Worm (Caenorhabditis elegans) whole organism, L2 larva: ENCODE results near the gene R07H5.16.

Experiments used
- egl-27 ChIP-seq: sonication (generic microtip); optimal IDR thresholded peaks from 3 replicates; lab custom pipeline; 2017; ENCODE audit warnings: missing biosample characterization, missing genetic modification reagents, missing genetic modification characterization
- nhr-77 ChIP-seq: fragments of 150-350 bp; optimal IDR thresholded peaks from 2 replicates; lab custom pipeline; 2014; ENCODE audit warnings: missing biosample characterization, missing genetic modification characterization
- unc-55 ChIP-seq: fragments of 150-350 bp; sonication (generic microtip); optimal IDR thresholded peaks from 3 replicates; lab custom pipeline; 2014; ENCODE audit warnings: missing biosample characterization, missing genetic modification reagents, missing genetic modification characterization

DNA sequence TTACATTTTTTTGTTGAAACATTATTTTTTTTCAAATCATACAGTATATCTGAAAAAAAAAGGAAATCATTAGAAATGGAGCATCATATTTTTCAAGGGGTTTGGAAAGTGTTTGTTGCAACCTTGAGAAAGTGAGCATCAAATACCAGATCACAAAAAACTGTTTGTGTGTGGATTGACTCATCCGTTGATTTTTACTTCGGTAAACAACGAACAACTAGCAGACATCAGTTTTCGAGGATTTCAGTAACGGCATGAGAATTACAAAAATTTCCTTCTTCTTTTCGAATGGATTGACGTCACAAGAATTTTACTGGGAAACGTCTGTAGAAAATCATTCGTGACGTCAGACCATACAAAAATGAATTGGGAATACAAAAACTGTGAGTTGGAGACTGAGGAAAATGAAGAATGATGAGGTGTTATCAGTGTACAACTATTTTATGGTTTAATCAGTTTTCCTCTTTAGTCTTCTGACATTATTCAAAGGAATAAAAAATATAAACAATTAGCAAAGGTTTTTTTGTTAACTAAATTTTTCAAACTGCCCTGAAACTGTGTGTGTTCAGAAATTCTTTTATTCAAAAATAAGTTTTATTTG is 49.0 kb downstream of the R07H5.16 start, which contains the start of gene C05C12.4:
- TF ChIP-seq egl-27 (tag; lab: Kevin White, UChicago) (no peak), nhr-77 (tag; lab: Kevin White, UChicago) (no peak), unc-55 (GFP tag; lab: Kevin White, UChicago) (no peak)
